Worm (Caenorhabditis elegans): ENCODE measurements around the gene fbxb-78.
A peak's percentile ranks its signal among the peaks of the same experiment; 100 is the strongest.
"Not testable (repeated sequence)": the region's sequence is repeated elsewhere in the genome, so short reads cannot be mapped to it uniquely, and the experiment has no call there.

Gene fbxb-78

ce11 chrIV:4727935-4728334, 9.4 kb upstream of the fbxb-78 start (continued):
- TF ChIP-seq egl-18 (GFP tag; IDR thresholded peaks at IDR 0.05), result peak; percentile 98
- peak; percentile 100 for TF ChIP-seq dox-1 (GFP tag; IDR thresholded peaks at IDR 0.05)
- peak; percentile 100 for TF ChIP-seq ztf-28 (GFP tag; IDR thresholded peaks at IDR 0.05)
- TF ChIP-seq Y53G8AR.9 (GFP tag; conservative IDR thresholded peaks at IDR 0.05), result peak; percentile 99
- peak; percentile 97 for TF ChIP-seq cebp-1 (GFP tag; IDR thresholded peaks at IDR 0.05)
- TF ChIP-seq cebp-1 (tag; optimal IDR thresholded peaks at IDR 0.05), result peak; percentile 95
- TF ChIP-seq Y53F4B.3 (GFP tag; IDR thresholded peaks at IDR 0.05), result peak; percentile 91
- TF ChIP-seq repo-1 (tag; optimal IDR thresholded peaks at IDR 0.05), result peak; percentile 77
- TF ChIP-seq ceh-58 (GFP tag; IDR thresholded peaks at IDR 0.05), result 0 out of 2 replicates have a peak, but pooled peaks have one; percentile 57
- peak; percentile 88 for TF ChIP-seq ztf-18 (tag; optimal IDR thresholded peaks at IDR 0.05)
- TF ChIP-seq lag-1 (GFP tag; IDR thresholded peaks at IDR 0.05), result peak; percentile 93; the same call in 1 of the 2 replicates
- TF ChIP-seq let-607 (tag; optimal IDR thresholded peaks at IDR 0.05), result peak; percentile 81 to 96
- peak; percentile 89; the same call in 1 of the 2 replicates for TF ChIP-seq madf-6 (GFP tag; IDR thresholded peaks at IDR 0.05)
- TF ChIP-seq Y67H2A.10 (GFP tag; conservative IDR thresholded peaks at IDR 0.05), result peak; percentile 98
- TF ChIP-seq F22D6.2 (tag; optimal IDR thresholded peaks at IDR 0.05), result peak; percentile 82
- peak; percentile 97 for TF ChIP-seq lin-26 (GFP tag; IDR thresholded peaks at IDR 0.05)
- TF ChIP-seq B0035.1 (tag; optimal IDR thresholded peaks at IDR 0.05), result peak; percentile 83
- TF ChIP-seq nfya-2 (GFP tag; IDR thresholded peaks at IDR 0.05), result 0 out of 2 replicates have a peak, but pooled peaks have one; percentile 39
- TF ChIP-seq Y95B8A.8 (GFP tag; IDR thresholded peaks at IDR 0.05), result peak; percentile 99
- TF ChIP-seq madf-10 (tag; optimal IDR thresholded peaks at IDR 0.05), result peak; percentile 88
- peak; percentile 95 for TF ChIP-seq lin-54 (GFP tag; optimal IDR thresholded peaks at IDR 0.05)
- peak; percentile 90 for TF ChIP-seq unc-130 (GFP tag; optimal IDR thresholded peaks at IDR 0.05)
- peak; percentile 96 for TF ChIP-seq ceh-100 (GFP tag; IDR thresholded peaks at IDR 0.05)
- peak; percentile 83; the same call in 1 of the 2 replicates for TF ChIP-seq F39B2.1 (GFP tag; IDR thresholded peaks at IDR 0.05)
- peak; percentile 48 for TF ChIP-seq him-1 (tag; optimal IDR thresholded peaks at IDR 0.05)
- peak; percentile 99 for TF ChIP-seq B0019.2 (GFP tag; conservative IDR thresholded peaks at IDR 0.05)
- peak; percentile 99 for TF ChIP-seq ztf-25 (GFP tag; IDR thresholded peaks at IDR 0.05)
- peak; percentile 29 for TF ChIP-seq T07F8.4 (tag; optimal IDR thresholded peaks at IDR 0.05)
- peak; percentile 94 for TF ChIP-seq K12H6.12 (tag; optimal IDR thresholded peaks at IDR 0.05)
- TF ChIP-seq bed-2 (GFP tag; IDR thresholded peaks at IDR 0.05), result peak; percentile 100
- peak; percentile 60 for TF ChIP-seq ets-4 (GFP tag; optimal IDR thresholded peaks at IDR 0.05)
- peak; percentile 82 for TF ChIP-seq ceh-40 (GFP tag; IDR thresholded peaks at IDR 0.05)
- peak; percentile 98 for TF ChIP-seq let-526 (GFP tag; IDR thresholded peaks at IDR 0.05)
- TF ChIP-seq F37B4.10 (GFP tag; IDR thresholded peaks at IDR 0.05), result peak; percentile 100
- TF ChIP-seq sea-2 (GFP tag; IDR thresholded peaks at IDR 0.05), result peak; percentile 100
- peak; percentile 66 for TF ChIP-seq ztf-22 (GFP tag; optimal IDR thresholded peaks at IDR 0.05)
- TF ChIP-seq attf-5 (GFP tag; optimal IDR thresholded peaks at IDR 0.05), result peak; percentile 99
- peak; percentile 89 for TF ChIP-seq lsl-1 (GFP tag; optimal IDR thresholded peaks at IDR 0.05)
- not testable (repeated sequence) for TF ChIP-seq snpc-4 (GFP tag; optimal IDR thresholded peaks at IDR 0.05)
- TF ChIP-seq snpc-4 (tag; optimal IDR thresholded peaks at IDR 0.05), result peak; percentile 16 to 88 (median 76)
- TF ChIP-seq dpl-1 (GFP tag; optimal IDR thresholded peaks at IDR 0.05), result peak; percentile 42
- peak; percentile 97 for TF ChIP-seq F33H1.4 (GFP tag; IDR thresholded peaks at IDR 0.05)

All from whole organism, young adult.